Worm (Caenorhabditis elegans): ENCODE measurements around the gene C17H11.6.
A peak's percentile ranks its signal among the peaks of the same experiment; 100 is the strongest.

The C17H11.6 gene

DNA sequence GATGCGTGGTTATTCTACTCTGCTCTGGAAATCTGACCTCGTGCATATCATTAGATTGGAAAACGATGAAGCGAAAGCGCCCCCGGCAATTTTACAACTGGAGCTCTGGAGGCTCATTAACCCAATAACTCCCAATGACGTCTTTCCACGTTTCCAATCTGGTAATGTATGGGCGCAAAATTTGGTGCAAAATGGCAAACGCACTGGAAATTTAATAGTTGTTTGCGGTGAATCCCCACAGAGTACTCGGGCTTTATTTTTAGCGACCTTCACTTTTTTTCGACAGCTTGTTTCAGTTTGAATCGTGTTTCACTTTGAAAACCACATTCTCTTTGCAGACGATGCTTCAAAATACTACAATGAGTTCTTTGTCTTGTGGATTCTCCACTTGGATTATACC, 30.0 kb downstream of the C17H11.6 start, which contains the start of gene C17H11.1:
C17H11.1 (plus strand) TSS at position 301 of the 400 bp plus-strand sequence.
- no peak for TF ChIP-seq F23B12.7 (tag; optimal IDR thresholded peaks at IDR 0.05; ENCODE audit: insufficient read depth)
- TF ChIP-seq sea-2 (GFP tag; IDR thresholded peaks at IDR 0.05) = no peak

DNA sequence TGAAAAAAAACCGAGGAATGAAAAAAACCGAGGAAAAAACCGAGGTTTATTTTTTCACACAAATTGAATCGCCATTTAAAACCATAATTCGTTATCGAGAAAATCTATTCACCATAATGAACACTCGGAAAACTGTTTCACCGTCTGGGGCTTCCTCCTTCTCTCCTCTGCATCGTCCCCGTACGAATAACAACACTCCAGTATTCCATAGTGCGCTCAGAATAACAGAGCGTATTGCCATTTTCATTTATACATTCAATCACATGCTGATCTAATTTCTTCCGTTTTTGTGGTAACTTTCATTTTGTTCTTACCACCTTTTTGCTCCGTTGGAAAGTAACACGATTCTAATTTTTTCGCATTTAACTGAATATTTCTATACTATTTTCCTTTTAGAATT, 34.0 kb downstream of the C17H11.6 start, which contains the start of gene C17H11.2:
C17H11.2 (plus strand) TSS at position 397 of the 400 bp plus-strand sequence.
- TF ChIP-seq hmg-1.2 (GFP tag; IDR thresholded peaks at IDR 0.05) (peak; percentile 23; the same call in 1 of the 2 replicates), attf-3 (GFP tag; conservative IDR thresholded peaks at IDR 0.05) (peak; percentile 69), F52B5.7 (tag; optimal IDR thresholded peaks at IDR 0.05) (no peak), egl-18 (GFP tag; IDR thresholded peaks at IDR 0.05) (no peak)

DNA sequence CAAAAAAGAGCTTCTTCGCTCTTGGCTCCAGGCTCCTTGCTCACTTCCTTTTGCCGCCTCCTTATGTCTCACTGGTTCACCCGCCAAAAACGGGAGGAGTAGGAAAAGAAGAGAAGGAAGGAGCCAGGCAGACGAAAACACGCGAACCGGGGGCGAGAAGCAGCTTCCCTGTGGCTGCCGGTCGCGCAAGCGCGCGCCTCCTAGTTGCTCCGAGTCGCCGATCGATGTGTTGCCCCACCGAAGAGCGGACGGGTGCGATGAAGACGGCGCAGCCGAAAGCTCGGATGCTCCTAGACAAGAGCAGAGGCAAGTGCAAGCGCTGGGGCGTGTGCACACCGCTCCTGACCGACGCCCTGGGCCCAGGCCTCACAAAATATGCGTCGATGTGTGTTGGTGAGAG, 40.0 kb downstream of the C17H11.6 start:
- TF ChIP-seq K11D2.4 (GFP tag; IDR thresholded peaks at IDR 0.05) = 0 out of 2 replicates have a peak, but pooled peaks have one; percentile 51
- TF ChIP-seq hlh-26 (GFP tag; conservative IDR thresholded peaks at IDR 0.05) = 0 out of 2 replicates have a peak, but pooled peaks have one; percentile 37
- TF ChIP-seq snpc-1.3 (tag; optimal IDR thresholded peaks at IDR 0.05; ENCODE audit: insufficient read depth) = no peak
- TF ChIP-seq gei-17 (GFP tag; optimal IDR thresholded peaks at IDR 0.05) = peak; percentile 35
- no peak for TF ChIP-seq aptf-2 (GFP tag; conservative IDR thresholded peaks at IDR 0.05)
- TF ChIP-seq rcor-1 (GFP tag; IDR thresholded peaks at IDR 0.05) = peak; percentile 83
- 0 out of 2 replicates have a peak, but pooled peaks have one; percentile 39 for TF ChIP-seq pbrm-1 (GFP tag; IDR thresholded peaks at IDR 0.05)
- peak; percentile 99 for TF ChIP-seq zfh-2 (GFP tag; conservative IDR thresholded peaks at IDR 0.05)
- TF ChIP-seq Y53F4B.3 (GFP tag; IDR thresholded peaks at IDR 0.05) = no peak
- 0 out of 2 replicates have a peak, but pooled peaks have one; percentile 14 for TF ChIP-seq egl-44 (GFP tag; IDR thresholded peaks at IDR 0.05)
- 0 out of 2 replicates have a peak, but pooled peaks have one; percentile 87 for TF ChIP-seq F37B4.10 (GFP tag; IDR thresholded peaks at IDR 0.05)
- TF ChIP-seq ceh-79 (tag; optimal IDR thresholded peaks at IDR 0.05) = peak; percentile 11
- no peak for TF ChIP-seq ets-4 (GFP tag; optimal IDR thresholded peaks at IDR 0.05)
- TF ChIP-seq K12H6.12 (tag; optimal IDR thresholded peaks at IDR 0.05) = peak; percentile 85
- TF ChIP-seq tbp1 (GFP tag; optimal IDR thresholded peaks at IDR 0.05) = peak; percentile 21
- TF ChIP-seq sptf-2 (GFP tag; optimal IDR thresholded peaks at IDR 0.05) = peak; percentile 40
- TF ChIP-seq mcd-1 (GFP tag; IDR thresholded peaks at IDR 0.05) = peak; percentile 60
- no peak for TF ChIP-seq sea-2 (GFP tag; IDR thresholded peaks at IDR 0.05)
- peak; percentile 95 for TF ChIP-seq egrh-3 (GFP tag; IDR thresholded peaks at IDR 0.05)
- peak; percentile 51 for TF ChIP-seq somi-1 (GFP tag; optimal IDR thresholded peaks at IDR 0.05)
- peak; percentile 9 for TF ChIP-seq die-1 (tag; optimal IDR thresholded peaks at IDR 0.05)
- no peak for TF ChIP-seq snpc-3.4 (tag; optimal IDR thresholded peaks at IDR 0.05)
- no peak for TF ChIP-seq let-526 (GFP tag; IDR thresholded peaks at IDR 0.05)
- peak; percentile 56 for TF ChIP-seq lir-1 (GFP tag; conservative IDR thresholded peaks at IDR 0.05)
- peak; percentile 49 for TF ChIP-seq ceh-27 (GFP tag; optimal IDR thresholded peaks at IDR 0.05)
- TF ChIP-seq lin-35 (GFP tag; optimal IDR thresholded peaks at IDR 0.05) = no peak
- TF ChIP-seq B0019.2 (GFP tag; conservative IDR thresholded peaks at IDR 0.05) = no peak
- peak; percentile 32; the same call in 1 of the 2 replicates for TF ChIP-seq dox-1 (GFP tag; IDR thresholded peaks at IDR 0.05)
- TF ChIP-seq nfyb-1 (GFP tag; IDR thresholded peaks at IDR 0.05) = no peak
- peak; percentile 45; the same call in 1 of the 2 replicates for TF ChIP-seq attf-3 (GFP tag; conservative IDR thresholded peaks at IDR 0.05)
- TF ChIP-seq aptf-3 (GFP tag; IDR thresholded peaks at IDR 0.05) = 0 out of 2 replicates have a peak, but pooled peaks have one; percentile 66
- TF ChIP-seq tbx-9 (tag; optimal IDR thresholded peaks at IDR 0.05; ENCODE audit: borderline replicate concordance) = no peak
- TF ChIP-seq chd-7 (tag; optimal IDR thresholded peaks at IDR 0.05) = peak; percentile 70
- TF ChIP-seq lin-40 (tag; optimal IDR thresholded peaks at IDR 0.05) = peak; percentile 48
- TF ChIP-seq ztf-26 (tag; optimal IDR thresholded peaks at IDR 0.05) = peak; percentile 45
- 0 out of 2 replicates have a peak, but pooled peaks have one; percentile 9 for TF ChIP-seq ztf-6 (GFP tag; IDR thresholded peaks at IDR 0.05)
- TF ChIP-seq F52B5.7 (tag; optimal IDR thresholded peaks at IDR 0.05) = peak; percentile 6
- TF ChIP-seq F10E7.11 (tag; optimal IDR thresholded peaks at IDR 0.05) = no peak
- peak; percentile 3 for TF ChIP-seq fkh-3 (tag; optimal IDR thresholded peaks at IDR 0.05)
- peak; percentile 3 for TF ChIP-seq atf-7 (tag; optimal IDR thresholded peaks at IDR 0.05)
